Fruit fly (Drosophila melanogaster): ENCODE results near the gene primo-1.

The primo-1 gene

DNA sequence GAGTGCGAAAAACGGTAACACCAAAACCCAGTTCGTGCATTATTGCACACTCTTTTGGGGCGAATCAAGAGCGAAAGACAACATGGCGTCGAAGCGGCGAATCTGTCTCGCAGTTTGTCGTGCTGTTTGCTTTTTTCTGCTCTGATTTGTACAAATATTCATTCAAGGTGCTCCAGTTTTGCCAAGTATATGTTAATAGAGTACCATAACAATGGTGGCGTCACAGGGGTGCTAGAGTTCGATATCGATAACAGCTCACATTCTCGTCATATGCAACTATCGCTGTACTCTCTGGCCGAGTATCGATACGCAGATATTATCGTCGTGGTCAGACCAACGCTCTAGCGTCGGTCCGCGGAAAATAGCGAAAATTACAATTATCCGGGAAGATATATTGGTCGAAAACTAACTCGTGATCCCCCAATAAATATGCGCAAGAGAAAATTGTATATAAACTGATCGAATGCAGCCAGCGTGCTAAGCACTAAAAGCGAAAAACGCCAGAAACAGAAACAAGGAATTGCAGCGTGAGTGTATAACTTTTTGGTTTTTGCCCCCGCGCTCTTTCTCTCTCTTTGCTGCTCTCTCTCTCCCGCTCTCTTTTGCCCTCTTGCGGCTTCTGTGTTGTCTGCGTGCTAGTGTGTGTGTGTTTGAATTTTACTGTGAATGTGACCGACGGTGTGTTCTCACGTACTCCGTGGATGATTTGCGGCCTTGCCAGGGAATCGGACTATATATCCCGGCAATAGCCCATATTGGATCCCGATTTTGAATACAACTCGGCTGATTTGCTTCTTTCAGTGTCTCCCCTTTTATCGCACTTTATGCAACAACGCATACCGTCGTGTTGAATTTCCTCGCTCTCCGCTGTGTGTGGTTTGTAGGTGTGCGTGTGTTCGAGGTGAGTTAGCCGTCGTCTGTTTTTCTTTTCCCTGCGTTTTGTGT lies 27.7 kb downstream of the primo-1 start, which contains the start of gene flfl (continued):
- TF ChIP-seq Dip2 (GFP tag; IDR thresholded peaks at IDR 0.05) (no peak), CG15011 (GFP tag; optimal IDR thresholded peaks at IDR 0.05) (no peak), CG8388 (GFP tag; optimal IDR thresholded peaks at IDR 0.05) (no peak), CG10274 (GFP tag; optimal IDR thresholded peaks at IDR 0.05) (no peak), sqz (GFP tag; optimal IDR thresholded peaks at IDR 0.05) (no peak), CG9797 (GFP tag; optimal IDR thresholded peaks at IDR 0.05) (peak; percentile 54), Max (GFP tag; optimal IDR thresholded peaks at IDR 0.05) (peak; percentile 1), yki (optimal IDR thresholded peaks at IDR 0.05) (peak; percentile 97), BEAF-32 (GFP tag; optimal IDR thresholded peaks at IDR 0.05) (peak; percentile 98), Rx (GFP tag; IDR thresholded peaks at IDR 0.05) (no peak), D19B (GFP tag; optimal IDR thresholded peaks at IDR 0.05) (no peak), sisA (GFP tag; IDR thresholded peaks at IDR 0.05) (no peak), CG5245 (GFP tag; optimal IDR thresholded peaks at IDR 0.05) (no peak), CG1233 (GFP tag; optimal IDR thresholded peaks at IDR 0.05) (no peak), CG15479 (GFP tag; optimal IDR thresholded peaks at IDR 0.05) (no peak), crp (GFP tag; optimal IDR thresholded peaks at IDR 0.05) (no peak), CG3163 (GFP tag; optimal IDR thresholded peaks at IDR 0.05) (peak; percentile 39), Eip74EF (GFP tag; optimal IDR thresholded peaks at IDR 0.05) (no peak), Opbp (GFP tag; IDR thresholded peaks at IDR 0.05; ENCODE audit: partially characterized antibody) (no peak), pan (optimal IDR thresholded peaks at IDR 0.05) (no peak), pan (GFP tag; optimal IDR thresholded peaks at IDR 0.05 in 1 of 2, IDR thresholded peaks at IDR 0.05 in 1 of 2) (no peak), Jarid2 (GFP tag; optimal IDR thresholded peaks at IDR 0.05) (peak; percentile 31), CG14710 (tag; optimal IDR thresholded peaks at IDR 0.05) (peak; percentile 53), CG31388 (GFP tag; optimal IDR thresholded peaks at IDR 0.05) (no peak), CG8924 (tag; optimal IDR thresholded peaks at IDR 0.05) (peak; percentile 21), CG34224 (GFP tag; IDR thresholded peaks at IDR 0.05; ENCODE audit: partially characterized antibody) (no peak), Sox100B (GFP tag; optimal IDR thresholded peaks at IDR 0.05) (no peak), Hsf (GFP tag; optimal IDR thresholded peaks at IDR 0.05) (peak; percentile 0), CG30020 (tag; optimal IDR thresholded peaks at IDR 0.05) (peak; percentile 47), pros (GFP tag; optimal IDR thresholded peaks at IDR 0.05) (no peak), ken (GFP tag; IDR thresholded peaks at IDR 0.05) (no peak), Drgx (GFP tag; IDR thresholded peaks at IDR 0.05) (no peak), tgo (GFP tag; IDR thresholded peaks at IDR 0.05) (no peak), Six4 (GFP tag; optimal IDR thresholded peaks at IDR 0.05) (no peak), CG7556 (GFP tag; optimal IDR thresholded peaks at IDR 0.05) (peak; percentile 9), tio (GFP tag; optimal IDR thresholded peaks at IDR 0.05) (no peak), CG12219 (GFP tag; optimal IDR thresholded peaks at IDR 0.05) (peak; percentile 24), CG14667 (GFP tag; IDR thresholded peaks at IDR 0.05) (no peak), nerfin-2 (GFP tag; IDR thresholded peaks at IDR 0.05; ENCODE audit: partially characterized antibody) (no peak), so (GFP tag; IDR thresholded peaks at IDR 0.05) (no peak), CG12744 (GFP tag; optimal IDR thresholded peaks at IDR 0.05) (no peak), klu (GFP tag; IDR thresholded peaks at IDR 0.05) (no peak), shn (GFP tag; optimal IDR thresholded peaks at IDR 0.05) (no peak), Chrac-16 (GFP tag; optimal IDR thresholded peaks at IDR 0.05) (no peak), CG7987 (GFP tag; optimal IDR thresholded peaks at IDR 0.05) (peak; percentile 74), chm (GFP tag; IDR thresholded peaks at IDR 0.05) (no peak), fd3F (GFP tag; optimal IDR thresholded peaks at IDR 0.05) (no peak), usp (GFP tag; optimal IDR thresholded peaks at IDR 0.05) (no peak), peb (GFP tag; IDR thresholded peaks at IDR 0.05) (no peak)
